Fruit fly (Drosophila melanogaster) S2 (cell line): ENCODE measurements around the gene CG11693.

ENCODE experiments used
- CG8478 ChIP-seq: fragments of >200 bp; optimal IDR thresholded peaks from 2 replicates; lab custom pipeline; 2018
- CTCF ChIP-seq, 2 experiments: fragments of >200 bp; optimal IDR thresholded peaks; 2 replicates each; lab custom pipeline; 2018

DNA sequence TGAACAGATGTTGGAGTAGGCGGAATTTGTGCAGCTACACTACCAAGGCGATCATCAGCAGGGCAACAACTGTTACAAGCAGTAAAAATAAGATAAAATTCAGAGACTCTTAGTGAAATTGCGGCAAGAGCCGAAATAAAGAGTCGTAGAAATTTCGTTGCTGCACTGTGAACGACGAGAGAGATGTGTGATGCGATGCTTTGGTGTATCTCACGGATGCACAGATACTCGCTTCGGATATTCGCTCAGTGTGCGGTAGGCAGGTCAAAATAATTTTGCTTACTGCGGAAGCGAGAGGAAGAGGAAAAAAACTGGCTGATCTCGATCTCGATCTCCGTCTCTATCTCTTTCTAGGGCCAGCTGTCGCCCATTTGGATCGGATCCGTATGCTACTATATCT, 21.8 kb downstream of the CG11693 start:
- TF ChIP-seq CG8478 (lab: Kevin White, UChicago) = no peak
- no peak for TF ChIP-seq CTCF (optimal IDR thresholded peaks at IDR 0.05; lab: Kevin White, UChicago)
